Fruit fly (Drosophila melanogaster) whole organism, embryonic: ENCODE data around the gene mRpL19.

Experiments used
- Atf-2 ChIP-seq: fragments of 200-800 bp; sonication (Bioruptor generic); optimal IDR thresholded peaks from 2 replicates; lab custom pipeline; 2016; ENCODE audit warnings: missing biosample characterization, missing genetic modification characterization
- CG10366 ChIP-seq: fragments of 200-800 bp; sonication (Bioruptor generic); IDR thresholded peaks from 2 replicates; pipeline ENCODE4 v1.3.6; 2022; ENCODE audit warnings: missing biosample characterization, missing genetic modification characterization
- CG10431 ChIP-seq: fragments of 200-800 bp; sonication (Bioruptor generic); optimal IDR thresholded peaks from 3 replicates; lab custom pipeline; 2018; ENCODE audit warnings: missing biosample characterization, mild to moderate bottlenecking, missing genetic modification characterization
- CG11247 ChIP-seq: fragments of 200-800 bp; sonication (Bioruptor generic); IDR thresholded peaks from 2 replicates; pipeline ENCODE4 v1.3.6; 2022; ENCODE audit warnings: missing biosample characterization, missing genetic modification characterization
- CG12659 ChIP-seq: fragments of 200-800 bp; sonication (Bioruptor generic); optimal IDR thresholded peaks from 3 replicates; lab custom pipeline; 2017; ENCODE audit warnings: mild to moderate bottlenecking, missing biosample characterization, missing genetic modification reagents, missing genetic modification characterization
- CG13624 ChIP-seq: fragments of 200-800 bp; sonication (Bioruptor generic); optimal IDR thresholded peaks from 2 replicates; lab custom pipeline; 2016; ENCODE audit warnings: missing biosample characterization, missing genetic modification characterization
- CG13894 ChIP-seq: fragments of 200-800 bp; sonication (Bioruptor generic); optimal IDR thresholded peaks from 3 replicates; lab custom pipeline; 2018; ENCODE audit warnings: missing biosample characterization, mild to moderate bottlenecking, missing genetic modification characterization, moderate library complexity
- CG15696 ChIP-seq: fragments of 200-800 bp; sonication (Bioruptor generic); optimal IDR thresholded peaks from 2 replicates; lab custom pipeline; 2019; ENCODE audit warnings: missing biosample characterization, mild to moderate bottlenecking, missing genetic modification characterization, moderate library complexity
- CG17359 ChIP-seq: fragments of 200-800 bp; sonication (Bioruptor generic); optimal IDR thresholded peaks from 3 replicates; lab custom pipeline; 2018; ENCODE audit warnings: missing biosample characterization, mild to moderate bottlenecking, missing genetic modification characterization, moderate library complexity
- CG31441 ChIP-seq: fragments of 200-800 bp; sonication (Bioruptor generic); IDR thresholded peaks from 2 replicates; pipeline ENCODE4 v1.3.6; 2022; ENCODE audit warnings: missing biosample characterization, missing genetic modification characterization
- CG5180 ChIP-seq: fragments of 200-800 bp; sonication (Bioruptor generic); optimal IDR thresholded peaks from 3 replicates; lab custom pipeline; 2017; ENCODE audit warnings: missing biosample characterization, missing genetic modification characterization, mild to moderate bottlenecking, moderate library complexity, missing genetic modification reagents
- CG6272 ChIP-seq: fragments of 200-800 bp; sonication (Bioruptor generic); IDR thresholded peaks from 2 replicates; pipeline ENCODE4 v1.3.6; 2022; ENCODE audit warnings: missing biosample characterization, missing genetic modification characterization
- CG6689 ChIP-seq: fragments of 200-800 bp; sonication (Bioruptor generic); IDR thresholded peaks from 2 replicates; pipeline ENCODE4 v1.3.6; 2022; ENCODE audit warnings: missing biosample characterization, missing genetic modification characterization
- CG6791 ChIP-seq: fragments of 200-800 bp; sonication (Bioruptor generic); IDR thresholded peaks from 3 replicates; pipeline ENCODE4 v1.3.6; 2022; ENCODE audit warnings: missing biosample characterization, missing genetic modification characterization; ENCODE audit not compliant: partially characterized antibody
- CG7786 ChIP-seq: fragments of 200-800 bp; sonication (Bioruptor generic); optimal IDR thresholded peaks from 2 replicates; lab custom pipeline; 2016; ENCODE audit warnings: missing biosample characterization, missing genetic modification characterization
- CG7928 ChIP-seq: fragments of 200-800 bp; sonication (Bioruptor generic); optimal IDR thresholded peaks from 2 replicates; lab custom pipeline; 2017; ENCODE audit warnings: missing biosample characterization, mild to moderate bottlenecking, missing genetic modification characterization
- CTCF ChIP-seq: fragments of 200-800 bp; sonication (Bioruptor generic); optimal IDR thresholded peaks from 2 replicates; lab custom pipeline; 2017; ENCODE audit warnings: missing biosample characterization, mild to moderate bottlenecking, missing genetic modification characterization, moderate library complexity
- CoRest ChIP-seq: fragments of 200-800 bp; sonication (Bioruptor generic); optimal IDR thresholded peaks from 3 replicates; lab custom pipeline; 2018; ENCODE audit warnings: missing biosample characterization, mild to moderate bottlenecking, missing genetic modification characterization, moderate library complexity
- D19B ChIP-seq: fragments of 200-800 bp; sonication (Bioruptor generic); optimal IDR thresholded peaks from 2 replicates; lab custom pipeline; 2017; ENCODE audit warnings: missing biosample characterization, mild to moderate bottlenecking, missing genetic modification characterization
- Dref ChIP-seq: fragments of 200-800 bp; sonication (Bioruptor generic); IDR thresholded peaks from 2 replicates; pipeline ENCODE4 v1.3.6; 2022; ENCODE audit warnings: missing biosample characterization, missing genetic modification characterization
- Gsc ChIP-seq: fragments of 200-800 bp; sonication (Bioruptor generic); IDR thresholded peaks from 2 replicates; pipeline ENCODE4 v1.3.6; 2022; ENCODE audit warnings: missing biosample characterization, missing genetic modification characterization
- HLH54F ChIP-seq: fragments of 200-800 bp; sonication (Bioruptor generic); optimal IDR thresholded peaks from 3 replicates; lab custom pipeline; 2016; ENCODE audit warnings: missing biosample characterization, missing genetic modification characterization
- HLHmδ ChIP-seq: fragments of 200-800 bp; sonication (Bioruptor generic); optimal IDR thresholded peaks from 2 replicates; lab custom pipeline; 2018; ENCODE audit warnings: missing biosample characterization, mild to moderate bottlenecking, missing genetic modification characterization, moderate library complexity
- Hand ChIP-seq: fragments of 200-800 bp; sonication (Bioruptor generic); optimal IDR thresholded peaks from 2 replicates; lab custom pipeline; 2017; ENCODE audit warnings: mild to moderate bottlenecking, missing biosample characterization, missing genetic modification reagents, missing genetic modification characterization
- HmgD ChIP-seq: fragments of 200-800 bp; sonication (Bioruptor generic); optimal IDR thresholded peaks from 3 replicates; lab custom pipeline; 2016; ENCODE audit warnings: missing biosample characterization, missing genetic modification characterization
- HmgZ ChIP-seq: fragments of 200-800 bp; sonication (Bioruptor generic); optimal IDR thresholded peaks from 2 replicates; lab custom pipeline; 2018; ENCODE audit warnings: missing biosample characterization, mild to moderate bottlenecking, missing genetic modification characterization
- NFAT ChIP-seq: fragments of 200-800 bp; sonication (Bioruptor generic); IDR thresholded peaks from 2 replicates; pipeline ENCODE4 v1.3.6; 2022; ENCODE audit warnings: missing biosample characterization, missing genetic modification characterization
- Nf-YA ChIP-seq: fragments of 200-800 bp; sonication (Bioruptor generic); IDR thresholded peaks from 2 replicates; pipeline ENCODE4 v1.3.6; 2022; ENCODE audit warnings: missing biosample characterization, missing genetic modification characterization
- Nf-YC ChIP-seq: fragments of 200-800 bp; optimal IDR thresholded peaks from 3 replicates; lab custom pipeline; 2019; ENCODE audit warnings: missing biosample characterization, mild to moderate bottlenecking, missing genetic modification characterization, moderate library complexity
- PHDP ChIP-seq: fragments of 200-800 bp; sonication (Bioruptor generic); optimal IDR thresholded peaks from 3 replicates; lab custom pipeline; 2018; ENCODE audit warnings: missing biosample characterization, mild to moderate bottlenecking, missing genetic modification characterization, moderate library complexity
- Ptx1 ChIP-seq: fragments of 200-800 bp; sonication (Bioruptor generic); IDR thresholded peaks from 2 replicates; pipeline ENCODE4 v1.3.6; 2022; ENCODE audit warnings: missing biosample characterization, missing genetic modification characterization
- Sox102F ChIP-seq: fragments of 200-800 bp; sonication (Bioruptor generic); optimal IDR thresholded peaks from 2 replicates; lab custom pipeline; 2018; ENCODE audit warnings: missing biosample characterization, mild to moderate bottlenecking, missing genetic modification characterization, moderate library complexity
- Vsx1 ChIP-seq: fragments of 200-800 bp; sonication (Bioruptor generic); optimal IDR thresholded peaks from 2 replicates; lab custom pipeline; 2017; ENCODE audit warnings: missing biosample characterization, mild to moderate bottlenecking, missing genetic modification characterization, missing genetic modification reagents
- aop ChIP-seq: fragments of 200-800 bp; sonication (Bioruptor generic); IDR thresholded peaks from 2 replicates; pipeline ENCODE4 v1.3.6; 2022; ENCODE audit warnings: missing biosample characterization, missing genetic modification characterization
- br ChIP-seq: fragments of >200 bp; optimal IDR thresholded peaks from 2 replicates; lab custom pipeline; 2017
- chm ChIP-seq: fragments of 200-800 bp; sonication (Bioruptor generic); IDR thresholded peaks from 2 replicates; pipeline ENCODE4 v1.3.6; 2022; ENCODE audit warnings: missing biosample characterization, missing genetic modification characterization
- chn ChIP-seq: fragments of 200-800 bp; sonication (Bioruptor generic); optimal IDR thresholded peaks from 2 replicates; lab custom pipeline; 2016; ENCODE audit warnings: missing biosample characterization, missing genetic modification characterization
- corto ChIP-seq: fragments of 200-800 bp; sonication (Bioruptor generic); optimal IDR thresholded peaks from 2 replicates; lab custom pipeline; 2016; ENCODE audit warnings: missing biosample characterization, mild to moderate bottlenecking, missing genetic modification characterization, moderate library complexity
- cwo ChIP-seq: fragments of 200-800 bp; sonication (Bioruptor generic); optimal IDR thresholded peaks from 3 replicates; lab custom pipeline; 2017; ENCODE audit warnings: missing biosample characterization, missing genetic modification characterization, mild to moderate bottlenecking, moderate library complexity, missing genetic modification reagents
- ems ChIP-seq: fragments of 200-800 bp; sonication (Bioruptor generic); optimal IDR thresholded peaks from 3 replicates; lab custom pipeline; 2016; ENCODE audit warnings: missing biosample characterization, missing genetic modification characterization
- esg ChIP-seq: fragments of 200-800 bp; sonication (Bioruptor generic); conservative IDR thresholded peaks from 2 replicates; pipeline ENCODE4 v1.3.6; 2022; ENCODE audit warnings: missing biosample characterization, missing genetic modification characterization
- lola ChIP-seq, 3 experiments: fragments of >200 bp in 2 of 3; fragments of 200-800 bp in 1 of 3; sonication (Bioruptor generic) in 1 of 3; optimal IDR thresholded peaks; 2 replicates each; lab custom pipeline; 2017 to 2019; ENCODE audit warnings: missing biosample characterization in 3 of 3, missing genetic modification characterization in 3 of 3, mild to moderate bottlenecking in 1 of 3, moderate library complexity in 1 of 3
- phol ChIP-seq: fragments of 200-800 bp; sonication (Bioruptor generic); optimal IDR thresholded peaks from 3 replicates; lab custom pipeline; 2018; ENCODE audit warnings: missing biosample characterization, mild to moderate bottlenecking, missing genetic modification characterization, moderate library complexity
- sc ChIP-seq, 3 experiments: fragments of >200 bp in 2 of 3; fragments of 200-800 bp in 1 of 3; sonication (Bioruptor generic) in 1 of 3; optimal IDR thresholded peaks; 2 replicates in 2 of 3; 3 replicates in 1 of 3; lab custom pipeline; 2017; ENCODE audit warnings: mild to moderate bottlenecking in 1 of 3, missing biosample characterization in 1 of 3, missing genetic modification characterization in 1 of 3, missing genetic modification reagents in 1 of 3
- sisA ChIP-seq: fragments of 200-800 bp; sonication (Bioruptor generic); IDR thresholded peaks from 2 replicates; pipeline ENCODE4 v1.3.6; 2022; ENCODE audit warnings: missing biosample characterization, missing genetic modification characterization
- sqz ChIP-seq: fragments of 200-800 bp; sonication (Bioruptor generic); optimal IDR thresholded peaks from 3 replicates; lab custom pipeline; 2018; ENCODE audit warnings: missing biosample characterization, mild to moderate bottlenecking, missing genetic modification characterization
- stwl ChIP-seq: fragments of 200-800 bp; sonication (Bioruptor generic); optimal IDR thresholded peaks from 3 replicates; lab custom pipeline; 2018; ENCODE audit warnings: missing biosample characterization, mild to moderate bottlenecking, missing genetic modification characterization, moderate library complexity
- ttk ChIP-seq: fragments of 200-800 bp; sonication (Bioruptor generic); IDR thresholded peaks from 2 replicates; pipeline ENCODE4 v2.1.2; 2022; ENCODE audit warnings: missing biosample characterization, missing genetic modification characterization
- twi ChIP-seq: fragments of 200-800 bp; optimal IDR thresholded peaks from 2 replicates; lab custom pipeline; 2019; ENCODE audit warnings: missing biosample characterization, mild to moderate bottlenecking, missing genetic modification characterization, moderate library complexity
- unpg ChIP-seq: fragments of 200-800 bp; sonication (Bioruptor generic); optimal IDR thresholded peaks from 3 replicates; lab custom pipeline; 2018; ENCODE audit warnings: missing biosample characterization, mild to moderate bottlenecking, missing genetic modification characterization, moderate library complexity
- yki ChIP-seq: fragments of >200 bp; optimal IDR thresholded peaks from 3 replicates; lab custom pipeline; 2018

Gene mRpL19

dm6 chr3R:8650741-8651140 lies 23.2 kb upstream of the mRpL19 start, which contains the start of the genes Mkk4 and SLIRP2 (continued):
- TF ChIP-seq phol (tag; lab: Kevin White, UChicago) (peak; percentile 99), unpg (GFP tag; lab: Kevin White, UChicago) (peak; percentile 99), CG31441 (peak; percentile 99), CG17359 (tag; lab: Kevin White, UChicago) (peak; percentile 99), aop (GFP tag; lab: Robert Waterston, UW) (peak; percentile 90), CG5180 (GFP tag; lab: Kevin White, UChicago) (peak; percentile 90), HLH54F (GFP tag; lab: Kevin White, UChicago) (peak; percentile 99), sqz (peak; percentile 96), br (lab: Kevin White, UChicago) (no peak), esg (GFP tag; lab: Robert Waterston, UW) (peak; percentile 99), CG10431 (peak; percentile 96), stwl (peak; percentile 90), CoRest (peak; percentile 99), corto (GFP tag; lab: Kevin White, UChicago) (peak; percentile 95), CG6689 (GFP tag; lab: Robert Waterston, UW) (peak; percentile 100), Vsx1 (GFP tag; lab: Kevin White, UChicago) (peak; percentile 95), Sox102F (peak; percentile 99), ttk (GFP tag; lab: Robert Waterston, UW) (peak; percentile 99), CG15696 (tag; lab: Kevin White, UChicago) (peak; percentile 99), NFAT (GFP tag; lab: Robert Waterston, UW) (peak; percentile 98), CG13624 (GFP tag; lab: Kevin White, UChicago) (peak; percentile 99), CG10366 (GFP tag; lab: Robert Waterston, UW) (peak; percentile 99), CG7928 (GFP tag; lab: Kevin White, UChicago) (peak; percentile 98), chm (peak; percentile 99), Ptx1 (GFP tag; lab: Robert Waterston, UW) (peak; percentile 99), sc (optimal IDR thresholded peaks at IDR 0.05; lab: Kevin White, UChicago) (no peak), sc (GFP tag; optimal IDR thresholded peaks at IDR 0.05; lab: Kevin White, UChicago) (peak; percentile 98), Hand (GFP tag; lab: Kevin White, UChicago) (peak; percentile 95), HmgD (peak; percentile 98), Atf-2 (GFP tag; lab: Kevin White, UChicago) (peak; percentile 99), D19B (GFP tag; lab: Kevin White, UChicago) (peak; percentile 95), HLHmδ (GFP tag; lab: Kevin White, UChicago) (peak; percentile 10), Dref (GFP tag; lab: Robert Waterston, UW) (peak; percentile 87), Nf-YA (peak; percentile 97), CTCF (GFP tag; lab: Kevin White, UChicago) (peak; percentile 75), cwo (GFP tag; lab: Kevin White, UChicago) (peak; percentile 95), Gsc (GFP tag; lab: Robert Waterston, UW) (peak; percentile 98), lola (GFP tag; optimal IDR thresholded peaks at IDR 0.05; lab: Kevin White, UChicago) (peak in 1 of 3 experiments; percentile 99), CG13894 (tag; lab: Kevin White, UChicago) (peak; percentile 98), CG6272 (GFP tag; lab: Robert Waterston, UW) (peak; percentile 98), CG7786 (GFP tag; lab: Kevin White, UChicago) (peak; percentile 99), HmgZ (tag; lab: Kevin White, UChicago) (peak; percentile 99), PHDP (peak; percentile 99), twi (tag; lab: Kevin White, UChicago) (peak; percentile 98), CG6791 (GFP tag; lab: Robert Waterston, UW) (peak; percentile 84), yki (no peak), sisA (GFP tag; lab: Robert Waterston, UW) (peak; percentile 99), Nf-YC (tag; lab: Kevin White, UChicago) (peak; percentile 91), ems (GFP tag; lab: Kevin White, UChicago) (peak; percentile 97), CG11247 (peak; percentile 99), CG12659 (GFP tag; lab: Kevin White, UChicago) (peak; percentile 99), chn (GFP tag; lab: Kevin White, UChicago) (peak; percentile 99)
